Fruit fly (Drosophila melanogaster): Measurements from ENCODE around the gene Tak1.
A peak's percentile ranks its signal among the peaks of the same experiment; 100 is the strongest.

Gene Tak1

dm6 chrX:20478674-20479073, 46.1 kb downstream of the Tak1 start:
- TF ChIP-seq CG32767 (GFP tag; IDR thresholded peaks at IDR 0.05), result no peak
- peak; percentile 38; the same call in 1 of the 2 replicates for TF ChIP-seq CG7372 (GFP tag; IDR thresholded peaks at IDR 0.05)
- TF ChIP-seq HHEX (GFP tag; optimal IDR thresholded peaks at IDR 0.05), result no peak
- TF ChIP-seq CG8388 (GFP tag; optimal IDR thresholded peaks at IDR 0.05), result no peak
- TF ChIP-seq CG11723 (GFP tag; optimal IDR thresholded peaks at IDR 0.05), result no peak
- no peak for TF ChIP-seq bab2 (GFP tag; optimal IDR thresholded peaks at IDR 0.05)
- TF ChIP-seq Neu2 (GFP tag; optimal IDR thresholded peaks at IDR 0.05; ENCODE audit: borderline replicate concordance), result no peak
- no peak for TF ChIP-seq pan (optimal IDR thresholded peaks at IDR 0.05)
- TF ChIP-seq pan (GFP tag; optimal IDR thresholded peaks at IDR 0.05 in 1 of 2, IDR thresholded peaks at IDR 0.05 in 1 of 2), result no peak
- no peak for TF ChIP-seq CG3281 (GFP tag; optimal IDR thresholded peaks at IDR 0.05)
- TF ChIP-seq CG8281 (tag; optimal IDR thresholded peaks at IDR 0.05), result peak; percentile 96
- no peak for TF ChIP-seq kni (GFP tag; optimal IDR thresholded peaks at IDR 0.05)
- TF ChIP-seq fd3F (GFP tag; optimal IDR thresholded peaks at IDR 0.05), result no peak

- TF ChIP-seq jing (GFP tag; optimal IDR thresholded peaks at IDR 0.05), result no peak
- TF ChIP-seq CG10321 (GFP tag; IDR thresholded peaks at IDR 0.05), result peak; percentile 78
- TF ChIP-seq Hr51 (GFP tag; optimal IDR thresholded peaks at IDR 0.05), result no peak
- no peak for TF ChIP-seq knrl (GFP tag; IDR thresholded peaks at IDR 0.05; ENCODE audit: partially characterized antibody)
- peak in 1 of 2 experiments; percentile 91 for TF ChIP-seq Pdp1 (GFP tag; optimal IDR thresholded peaks at IDR 0.05)
- no peak for TF ChIP-seq pfk (GFP tag; optimal IDR thresholded peaks at IDR 0.05)
These were observed 54.0 kb downstream of the Tak1 start for dm6 chrX:20470701-20471100.

dm6 chrX:20468192-20468591, 56.5 kb downstream of the Tak1 start:
- TF ChIP-seq CG11504 (tag; optimal IDR thresholded peaks at IDR 0.05) (no peak), bbx (GFP tag; IDR thresholded peaks at IDR 0.05; ENCODE audit: partially characterized antibody) (0 out of 2 replicates have a peak, but pooled peaks have one; percentile 34), pzg (GFP tag; optimal IDR thresholded peaks at IDR 0.05) (peak; percentile 6), CG17829 (tag; optimal IDR thresholded peaks at IDR 0.05) (no peak), vvl (GFP tag; IDR thresholded peaks at IDR 0.05) (no peak), CG3838 (GFP tag; optimal IDR thresholded peaks at IDR 0.05) (no peak), CG17359 (tag; optimal IDR thresholded peaks at IDR 0.05) (no peak), Fer3 (tag; optimal IDR thresholded peaks at IDR 0.05) (no peak), sug (tag; optimal IDR thresholded peaks at IDR 0.05) (peak; percentile 1), Hr51 (GFP tag; optimal IDR thresholded peaks at IDR 0.05) (no peak), CG8924 (tag; optimal IDR thresholded peaks at IDR 0.05) (no peak), Med (GFP tag) (peak; percentile 70), sens (GFP tag) (peak; percentile 29), cas (GFP tag; IDR thresholded peaks at IDR 0.05) (no peak), Nf-YC (tag; optimal IDR thresholded peaks at IDR 0.05) (no peak), CG14667 (GFP tag; IDR thresholded peaks at IDR 0.05) (no peak), kni (GFP tag; optimal IDR thresholded peaks at IDR 0.05) (no peak), CG10979 (tag; optimal IDR thresholded peaks at IDR 0.05) (no peak), prd (optimal IDR thresholded peaks at IDR 0.05) (no peak), prd (GFP tag; IDR thresholded peaks at IDR 0.05) (no peak), crp (GFP tag; optimal IDR thresholded peaks at IDR 0.05) (peak in 1 of 2 experiments; percentile 48), CG34376 (GFP tag; optimal IDR thresholded peaks at IDR 0.05) (peak; percentile 40), BtbVII (GFP tag; optimal IDR thresholded peaks at IDR 0.05) (no peak), CG12104 (GFP tag; optimal IDR thresholded peaks at IDR 0.05) (no peak), CG9437 (GFP tag; optimal IDR thresholded peaks at IDR 0.05) (peak; percentile 89), nom (GFP tag; optimal IDR thresholded peaks at IDR 0.05) (peak; percentile 88), CG7556 (GFP tag; optimal IDR thresholded peaks at IDR 0.05) (no peak), maf-S (GFP tag; optimal IDR thresholded peaks at IDR 0.05) (no peak), CG2712 (tag; optimal IDR thresholded peaks at IDR 0.05) (no peak), CG15011 (GFP tag; optimal IDR thresholded peaks at IDR 0.05) (no peak), CG14441 (GFP tag; IDR thresholded peaks at IDR 0.05) (no peak)
